Fruit fly (Drosophila melanogaster) whole organism, embryonic: ENCODE measurements around the gene CG18765.
A peak's percentile ranks its signal among the peaks of the same experiment; 100 is the strongest.

Experiments used
- Bdp1 ChIP-seq: fragments of 200-800 bp; sonication (Bioruptor generic); optimal IDR thresholded peaks from 3 replicates; lab custom pipeline; 2016; ENCODE audit warnings: missing biosample characterization, missing genetic modification characterization
- CG10979 ChIP-seq: fragments of 200-800 bp; sonication (Bioruptor generic); optimal IDR thresholded peaks from 2 replicates; lab custom pipeline; 2018; ENCODE audit warnings: missing biosample characterization, mild to moderate bottlenecking, missing genetic modification characterization, moderate library complexity
- CG12071 ChIP-seq: fragments of 200-800 bp; sonication (Bioruptor generic); optimal IDR thresholded peaks from 3 replicates; lab custom pipeline; 2018; ENCODE audit warnings: missing biosample characterization, mild to moderate bottlenecking, missing genetic modification characterization
- CG12104 ChIP-seq: fragments of 200-800 bp; sonication (Bioruptor generic); optimal IDR thresholded peaks from 3 replicates; lab custom pipeline; 2016; ENCODE audit warnings: missing biosample characterization, missing genetic modification characterization
- CG12219 ChIP-seq: fragments of 200-800 bp; sonication (Bioruptor generic); optimal IDR thresholded peaks from 3 replicates; lab custom pipeline; 2018; ENCODE audit warnings: missing biosample characterization, mild to moderate bottlenecking, missing genetic modification characterization
- CG12236 ChIP-seq: fragments of 200-800 bp; sonication (Bioruptor generic); optimal IDR thresholded peaks from 2 replicates; lab custom pipeline; 2016; ENCODE audit warnings: missing biosample characterization, missing genetic modification characterization
- CG12659 ChIP-seq: fragments of 200-800 bp; sonication (Bioruptor generic); optimal IDR thresholded peaks from 3 replicates; lab custom pipeline; 2017; ENCODE audit warnings: mild to moderate bottlenecking, missing biosample characterization, missing genetic modification reagents, missing genetic modification characterization
- CG13424 ChIP-seq: fragments of 200-800 bp; sonication (Bioruptor generic); optimal IDR thresholded peaks from 2 replicates; lab custom pipeline; 2019; ENCODE audit warnings: missing biosample characterization, mild to moderate bottlenecking, missing genetic modification characterization, moderate library complexity
- CG14860 ChIP-seq: fragments of 200-800 bp; sonication (Bioruptor generic); IDR thresholded peaks from 3 replicates; pipeline ENCODE4 v1.3.6; 2022; ENCODE audit warnings: missing biosample characterization, missing genetic modification characterization; ENCODE audit not compliant: partially characterized antibody
- CG14965 ChIP-seq: fragments of 200-800 bp; sonication (Bioruptor generic); optimal IDR thresholded peaks from 2 replicates; lab custom pipeline; 2016; ENCODE audit warnings: missing biosample characterization, missing genetic modification characterization, borderline replicate concordance
- CG1602 ChIP-seq: fragments of 200-800 bp; sonication (Bioruptor generic); optimal IDR thresholded peaks from 3 replicates; lab custom pipeline; 2016; ENCODE audit warnings: missing biosample characterization, missing genetic modification characterization
- CG17361 ChIP-seq: fragments of 200-800 bp; sonication (Bioruptor generic); IDR thresholded peaks from 3 replicates; pipeline ENCODE4 v1.3.6; 2022; ENCODE audit warnings: missing biosample characterization, missing genetic modification characterization
- CG17802 ChIP-seq: fragments of 200-800 bp; sonication (Bioruptor generic); optimal IDR thresholded peaks from 2 replicates; lab custom pipeline; 2018; ENCODE audit warnings: missing biosample characterization, mild to moderate bottlenecking, missing genetic modification characterization, moderate library complexity
- CG17829 ChIP-seq: fragments of 200-800 bp; optimal IDR thresholded peaks from 2 replicates; lab custom pipeline; 2019; ENCODE audit warnings: missing biosample characterization, mild to moderate bottlenecking, missing genetic modification characterization, moderate library complexity
- CG18764 ChIP-seq: fragments of 200-800 bp; sonication (Bioruptor generic); optimal IDR thresholded peaks from 3 replicates; lab custom pipeline; 2016; ENCODE audit warnings: missing biosample characterization, missing genetic modification characterization
- CG2120 ChIP-seq: fragments of 200-800 bp; sonication (Bioruptor generic); optimal IDR thresholded peaks from 3 replicates; lab custom pipeline; 2016; ENCODE audit warnings: missing biosample characterization, missing genetic modification characterization
- CG3726 ChIP-seq: fragments of 200-800 bp; sonication (Bioruptor generic); IDR thresholded peaks from 3 replicates; pipeline ENCODE4, ENCODE4 v1.3.6; 2022; ENCODE audit warnings: missing biosample characterization, missing genetic modification characterization
- CG5180 ChIP-seq: fragments of 200-800 bp; sonication (Bioruptor generic); optimal IDR thresholded peaks from 3 replicates; lab custom pipeline; 2017; ENCODE audit warnings: missing biosample characterization, missing genetic modification characterization, mild to moderate bottlenecking, moderate library complexity, missing genetic modification reagents
- CG7372 ChIP-seq: fragments of 200-800 bp; sonication (Bioruptor generic); IDR thresholded peaks from 2 replicates; pipeline ENCODE4 v1.3.6; 2022; ENCODE audit warnings: missing biosample characterization, missing genetic modification characterization
- CG7745 ChIP-seq: fragments of 200-800 bp; sonication (Bioruptor generic); optimal IDR thresholded peaks from 2 replicates; lab custom pipeline; 2018; ENCODE audit warnings: missing biosample characterization, mild to moderate bottlenecking, missing genetic modification characterization, moderate library complexity
- CG7786 ChIP-seq: fragments of 200-800 bp; sonication (Bioruptor generic); optimal IDR thresholded peaks from 2 replicates; lab custom pipeline; 2016; ENCODE audit warnings: missing biosample characterization, missing genetic modification characterization
- CG7963 ChIP-seq: fragments of 200-800 bp; sonication (Bioruptor generic); IDR thresholded peaks from 3 replicates; pipeline ENCODE4 v1.3.6; 2022; ENCODE audit warnings: missing biosample characterization, missing genetic modification characterization; ENCODE audit not compliant: partially characterized antibody
- Hey ChIP-seq: fragments of 200-800 bp; sonication (Bioruptor generic); optimal IDR thresholded peaks from 3 replicates; lab custom pipeline; 2018; ENCODE audit warnings: missing biosample characterization, mild to moderate bottlenecking, missing genetic modification characterization
- Hr51 ChIP-seq, 2 experiments: fragments of 200-800 bp; sonication (Bioruptor generic); optimal IDR thresholded peaks; 2 replicates in 1 of 2; 3 replicates in 1 of 2; lab custom pipeline; 2016 to 2018; ENCODE audit warnings: missing biosample characterization in 2 of 2, missing genetic modification characterization in 2 of 2, mild to moderate bottlenecking in 1 of 2, moderate library complexity in 1 of 2
- Myb ChIP-seq: fragments of 200-800 bp; sonication (Bioruptor generic); optimal IDR thresholded peaks from 2 replicates; lab custom pipeline; 2016; ENCODE audit warnings: missing biosample characterization, missing genetic modification characterization
- Opbp ChIP-seq: fragments of 200-800 bp; sonication (Bioruptor generic); IDR thresholded peaks from 3 replicates; pipeline ENCODE4 v1.3.6; 2022; ENCODE audit warnings: missing biosample characterization, missing genetic modification characterization; ENCODE audit not compliant: partially characterized antibody
- PHDP ChIP-seq: fragments of 200-800 bp; sonication (Bioruptor generic); optimal IDR thresholded peaks from 3 replicates; lab custom pipeline; 2018; ENCODE audit warnings: missing biosample characterization, mild to moderate bottlenecking, missing genetic modification characterization, moderate library complexity
- Poxn ChIP-seq: fragments of 200-800 bp; sonication (Bioruptor generic); IDR thresholded peaks from 2 replicates; pipeline ENCODE4 v1.3.6; 2022; ENCODE audit warnings: missing biosample characterization, missing genetic modification characterization
- Sin3A ChIP-seq: fragments of >200 bp; optimal IDR thresholded peaks from 2 replicates; lab custom pipeline; 2018
- Sry-δ ChIP-seq: fragments of 200-800 bp; sonication (Bioruptor generic); optimal IDR thresholded peaks from 2 replicates; lab custom pipeline; 2016; ENCODE audit warnings: missing biosample characterization, missing genetic modification characterization
- Stat92E ChIP-seq, 3 experiments: fragments of >200 bp in 2 of 3; fragments of 200-800 bp in 1 of 3; sonication (Bioruptor generic) in 1 of 3; optimal IDR thresholded peaks; 2 replicates each; lab custom pipeline; 2017 to 2019; ENCODE audit warnings: missing biosample characterization in 3 of 3, missing genetic modification characterization in 3 of 3, mild to moderate bottlenecking in 1 of 3, moderate library complexity in 1 of 3
- ac ChIP-seq: fragments of 200-800 bp; sonication (Bioruptor generic); optimal IDR thresholded peaks from 3 replicates; lab custom pipeline; 2017; ENCODE audit warnings: missing biosample characterization, mild to moderate bottlenecking, missing genetic modification characterization
- ash1 ChIP-seq: fragments of 200-800 bp; sonication (Bioruptor generic); optimal IDR thresholded peaks from 2 replicates; lab custom pipeline; 2018; ENCODE audit warnings: missing biosample characterization, mild to moderate bottlenecking, missing genetic modification characterization
- btn ChIP-seq: fragments of 200-800 bp; sonication (Bioruptor generic); optimal IDR thresholded peaks from 2 replicates; lab custom pipeline; 2016; ENCODE audit warnings: missing biosample characterization, missing genetic modification characterization
- caup ChIP-seq: fragments of 200-800 bp; sonication (Bioruptor generic); optimal IDR thresholded peaks from 3 replicates; lab custom pipeline; 2017; ENCODE audit warnings: missing biosample characterization, mild to moderate bottlenecking, missing genetic modification characterization, moderate library complexity; ENCODE audit not compliant: severe bottlenecking
- dmrt11E ChIP-seq: fragments of 200-800 bp; sonication (Bioruptor generic); optimal IDR thresholded peaks from 3 replicates; lab custom pipeline; 2018; ENCODE audit warnings: missing biosample characterization, mild to moderate bottlenecking, missing genetic modification characterization, moderate library complexity
- fd3F ChIP-seq: fragments of 200-800 bp; sonication (Bioruptor generic); optimal IDR thresholded peaks from 2 replicates; lab custom pipeline; 2018; ENCODE audit warnings: missing biosample characterization, mild to moderate bottlenecking, missing genetic modification characterization, moderate library complexity
- gro ChIP-seq: fragments of 200-800 bp; sonication (Bioruptor generic); optimal IDR thresholded peaks from 2 replicates; lab custom pipeline; 2016; ENCODE audit warnings: missing biosample characterization, missing genetic modification characterization
- gsb ChIP-seq: fragments of 200-800 bp; sonication (Bioruptor generic); IDR thresholded peaks from 2 replicates; pipeline ENCODE4 v1.3.6; 2022; ENCODE audit warnings: missing biosample characterization, missing genetic modification characterization
- hb ChIP-seq: fragments of 200-800 bp; sonication (Bioruptor generic); IDR thresholded peaks from 3 replicates; pipeline ENCODE4 v1.3.6; 2022; ENCODE audit warnings: missing biosample characterization, missing genetic modification characterization; ENCODE audit not compliant: partially characterized antibody
- kni ChIP-seq: fragments of 200-800 bp; sonication (Bioruptor generic); optimal IDR thresholded peaks from 3 replicates; lab custom pipeline; 2017; ENCODE audit warnings: mild to moderate bottlenecking, missing biosample characterization, missing genetic modification reagents, missing genetic modification characterization
- maf-S ChIP-seq: fragments of 200-800 bp; sonication (Bioruptor generic); optimal IDR thresholded peaks from 2 replicates; lab custom pipeline; 2016; ENCODE audit warnings: missing biosample characterization, missing genetic modification characterization
- otp ChIP-seq: fragments of 200-800 bp; sonication (Bioruptor generic); IDR thresholded peaks from 3 replicates; pipeline ENCODE4, ENCODE4 v1.3.6; 2022; ENCODE audit warnings: missing biosample characterization, missing genetic modification characterization
- pnt ChIP-seq: fragments of 200-800 bp; sonication (Bioruptor generic); optimal IDR thresholded peaks from 3 replicates; lab custom pipeline; 2016; ENCODE audit warnings: missing biosample characterization, missing genetic modification characterization
- sisA ChIP-seq: fragments of 200-800 bp; sonication (Bioruptor generic); IDR thresholded peaks from 2 replicates; pipeline ENCODE4 v1.3.6; 2022; ENCODE audit warnings: missing biosample characterization, missing genetic modification characterization
- twi ChIP-seq: fragments of 200-800 bp; optimal IDR thresholded peaks from 2 replicates; lab custom pipeline; 2019; ENCODE audit warnings: missing biosample characterization, mild to moderate bottlenecking, missing genetic modification characterization, moderate library complexity
- zfh1 ChIP-seq: fragments of 200-800 bp; sonication (Bioruptor generic); IDR thresholded peaks from 3 replicates; pipeline ENCODE4 v1.3.6; 2022; ENCODE audit warnings: missing biosample characterization, missing genetic modification characterization

Gene CG18765

DNA sequence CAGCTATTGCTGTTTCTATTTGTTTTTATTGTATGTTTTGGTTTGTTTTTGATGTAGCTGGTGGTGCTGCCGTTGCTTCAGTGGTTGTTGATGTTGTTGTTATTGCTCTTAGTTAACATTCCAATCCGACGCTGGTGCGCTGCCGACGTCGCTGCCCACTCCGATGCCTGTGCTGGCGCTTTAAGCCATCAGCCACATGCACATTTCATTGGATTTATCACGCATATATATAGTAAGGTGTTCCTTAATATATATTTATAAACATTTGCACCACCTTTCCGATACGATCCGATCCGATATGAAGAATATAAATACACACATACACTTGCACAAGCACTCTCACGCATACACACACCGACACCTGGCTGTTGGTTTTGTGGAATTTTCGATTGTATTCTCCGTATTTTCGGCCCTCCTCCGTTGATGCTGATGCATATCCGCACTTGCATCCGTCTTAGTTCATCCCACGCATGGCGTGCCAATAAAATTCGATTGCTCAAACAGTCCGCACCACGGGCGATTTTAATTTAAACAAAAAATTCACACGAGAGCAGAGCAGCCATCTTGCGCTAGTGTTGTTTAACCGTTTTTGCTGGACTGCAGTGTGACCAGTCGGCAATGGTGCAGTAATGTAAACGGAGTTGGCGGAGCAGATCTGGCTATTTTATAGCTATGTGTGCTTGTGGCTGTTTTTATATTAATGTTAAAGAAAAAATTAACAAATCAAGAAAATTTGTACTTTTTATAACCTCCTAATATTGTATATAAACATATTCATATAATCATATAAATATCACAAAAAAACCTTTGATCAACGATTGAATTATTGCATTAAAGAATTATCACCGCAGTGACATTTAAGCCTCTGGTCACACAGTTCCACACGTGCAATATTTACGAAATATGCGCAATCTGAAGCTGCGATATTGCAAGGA, 41.2 kb downstream of the CG18765 start, which contains the start of the genes Csk and Elp1 (continued):
- TF ChIP-seq twi (tag; lab: Kevin White, UChicago) (peak; percentile 73), sisA (GFP tag; lab: Robert Waterston, UW) (no peak; the same call in 1 of the 2 replicates), CG18764 (GFP tag; lab: Kevin White, UChicago) (peak; percentile 38), otp (GFP tag; lab: Robert Waterston, UW) (no peak), CG2120 (GFP tag; lab: Kevin White, UChicago) (peak; percentile 64), CG7745 (tag; lab: Kevin White, UChicago) (no peak), Sry-δ (peak; percentile 18), CG5180 (GFP tag; lab: Kevin White, UChicago) (no peak), Bdp1 (GFP tag; lab: Kevin White, UChicago) (peak; percentile 48), PHDP (peak; percentile 52), CG12236 (GFP tag; lab: Kevin White, UChicago) (no peak), Opbp (0 out of 3 replicates have a peak, but pooled peaks have one; percentile 12), CG3726 (no peak), caup (GFP tag; lab: Kevin White, UChicago) (peak; percentile 17), CG17829 (tag; lab: Kevin White, UChicago) (peak; percentile 73), CG12104 (peak; percentile 68), ash1 (GFP tag; lab: Kevin White, UChicago) (no peak), CG7786 (GFP tag; lab: Kevin White, UChicago) (no peak), CG7963 (GFP tag; lab: Robert Waterston, UW) (no peak), hb (GFP tag; lab: Robert Waterston, UW) (no peak)

DNA sequence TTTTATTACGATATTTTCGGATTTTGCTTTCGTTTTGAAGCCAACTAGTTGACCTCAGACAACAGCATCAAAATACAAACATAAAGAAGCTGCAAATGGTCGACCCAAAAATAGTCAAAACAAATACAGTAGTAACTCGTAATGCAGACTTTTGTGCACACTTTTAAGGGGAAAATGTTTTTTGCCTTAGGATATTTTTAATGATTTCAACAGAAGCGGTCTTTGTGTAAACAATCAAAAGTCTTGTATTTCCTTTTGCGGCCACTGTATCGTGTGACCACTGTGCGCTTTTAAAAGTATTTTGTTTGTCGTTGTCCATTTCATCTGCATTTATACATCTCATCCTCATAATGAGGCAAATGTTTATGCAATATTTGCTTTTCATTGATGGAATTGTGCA, 42.1 kb downstream of the CG18765 start:
- TF ChIP-seq gro (GFP tag; lab: Kevin White, UChicago) (peak; percentile 99), Poxn (peak; percentile 96), fd3F (peak; percentile 97), ac (GFP tag; lab: Kevin White, UChicago) (peak; percentile 14), Stat92E (GFP tag; optimal IDR thresholded peaks at IDR 0.05; lab: Kevin White, UChicago) (no peak), CG17361 (peak; percentile 94), CG10979 (tag; lab: Kevin White, UChicago) (peak; percentile 78), CG12659 (GFP tag; lab: Kevin White, UChicago) (peak; percentile 97), CG12219 (GFP tag; lab: Kevin White, UChicago) (peak; percentile 94), CG14860 (GFP tag; lab: Robert Waterston, UW) (no peak), Hr51 (GFP tag; optimal IDR thresholded peaks at IDR 0.05; lab: Kevin White, UChicago) (peak; percentile 94 to 96), CG17802 (tag; lab: Kevin White, UChicago) (peak; percentile 67), CG12071 (peak; percentile 97), CG14965 (GFP tag; lab: Kevin White, UChicago) (peak; percentile 73), CG1602 (GFP tag; lab: Kevin White, UChicago) (peak; percentile 94), CG13424 (peak; percentile 96), dmrt11E (tag; lab: Kevin White, UChicago) (peak; percentile 69), pnt (GFP tag; lab: Kevin White, UChicago) (peak; percentile 96), Sin3A (lab: Kevin White, UChicago) (no peak), gsb (peak; percentile 96), maf-S (GFP tag; lab: Kevin White, UChicago) (peak; percentile 97), kni (GFP tag; lab: Kevin White, UChicago) (no peak), btn (peak; percentile 91), Myb (peak; percentile 87), twi (tag; lab: Kevin White, UChicago) (peak; percentile 82), CG7372 (GFP tag; lab: Robert Waterston, UW) (peak; percentile 98), Hey (tag; lab: Kevin White, UChicago) (peak; percentile 89), zfh1 (GFP tag; lab: Robert Waterston, UW) (peak; percentile 97)
